Worm (Caenorhabditis elegans) whole organism, young adult: ENCODE results near the gene smrc-1.

Experiments used
- B0019.2 ChIP-seq: fragments of 200-800 bp; sonication (Bioruptor generic); conservative IDR thresholded peaks from 2 replicates; pipeline ENCODE4 v1.3.6; 2022; ENCODE audit warnings: missing genetic modification reagents, missing genetic modification characterization, missing compliant biosample characterization
- B0035.1 ChIP-seq: sonication (generic microtip); optimal IDR thresholded peaks from 2 replicates; lab custom pipeline; 2016; ENCODE audit warnings: missing genetic modification characterization, mild to moderate bottlenecking, missing compliant biosample characterization, missing genotype, missing genetic modification reagents
- B0261.1 ChIP-seq: sonication (generic microtip); optimal IDR thresholded peaks from 2 replicates; lab custom pipeline; 2016; ENCODE audit warnings: mild to moderate bottlenecking, missing genetic modification characterization, moderate library complexity, missing compliant biosample characterization
- C06A6.2 ChIP-seq: fragments of 200-800 bp; sonication (Bioruptor generic); conservative IDR thresholded peaks from 2 replicates; pipeline ENCODE4 v1.3.6; 2022; ENCODE audit warnings: missing genetic modification characterization, missing compliant biosample characterization
- C17E4.6 ChIP-seq: fragments of 200-800 bp; sonication (Bioruptor generic); IDR thresholded peaks from 2 replicates; pipeline ENCODE4 v1.3.6; 2022; ENCODE audit warnings: missing genetic modification reagents, missing genetic modification characterization, missing compliant biosample characterization
- D2030.7 ChIP-seq: fragments of 200-800 bp; sonication (Bioruptor generic); IDR thresholded peaks from 2 replicates; pipeline ENCODE4 v1.3.6; 2022; ENCODE audit warnings: missing genetic modification reagents, missing genetic modification characterization, missing compliant biosample characterization
- F37B4.10 ChIP-seq: fragments of 200-800 bp; sonication (Bioruptor generic); IDR thresholded peaks from 2 replicates; pipeline ENCODE4 v1.3.6; 2022; ENCODE audit warnings: missing genetic modification characterization, missing compliant biosample characterization
- F57C9.4 ChIP-seq: sonication (generic microtip); optimal IDR thresholded peaks from 2 replicates; lab custom pipeline; 2017; ENCODE audit warnings: mild to moderate bottlenecking, missing genetic modification characterization, missing compliant biosample characterization
- Y67H2A.10 ChIP-seq: fragments of 200-800 bp; sonication (Bioruptor generic); conservative IDR thresholded peaks from 2 replicates; pipeline ENCODE4 v1.3.6; 2022; ENCODE audit warnings: missing genetic modification reagents, missing genetic modification characterization, missing compliant biosample characterization
- aptf-2 ChIP-seq: fragments of 200-800 bp; sonication (Bioruptor generic); conservative IDR thresholded peaks from 2 replicates; pipeline ENCODE4 v1.3.6; 2022; ENCODE audit warnings: missing genetic modification reagents, missing genetic modification characterization, missing compliant biosample characterization
- attf-6 ChIP-seq: fragments of 200-800 bp; sonication (Bioruptor generic); IDR thresholded peaks from 2 replicates; pipeline ENCODE4 v1.3.6; 2022; ENCODE audit warnings: missing genetic modification reagents, missing genetic modification characterization, missing compliant biosample characterization
- bed-2 ChIP-seq: fragments of 200-800 bp; sonication (Bioruptor generic); IDR thresholded peaks from 2 replicates; pipeline ENCODE4 v1.3.6; 2022; ENCODE audit warnings: missing genetic modification reagents, missing genetic modification characterization, missing compliant biosample characterization
- ceh-40 ChIP-seq: fragments of 200-800 bp; sonication (Bioruptor generic); IDR thresholded peaks from 2 replicates; pipeline ENCODE4 v1.3.6; 2022; ENCODE audit warnings: missing genetic modification characterization, missing compliant biosample characterization
- dox-1 ChIP-seq: fragments of 200-800 bp; sonication (Bioruptor generic); IDR thresholded peaks from 2 replicates; pipeline ENCODE4 v1.3.6; 2022; ENCODE audit warnings: missing genetic modification reagents, missing genetic modification characterization, missing compliant biosample characterization
- dpl-1 ChIP-seq: fragments of 150-350 bp; optimal IDR thresholded peaks from 2 replicates; lab custom pipeline; 2014; ENCODE audit warnings: missing biosample characterization, missing genetic modification reagents, missing genetic modification characterization
- ekl-4 ChIP-seq: fragments of 200-800 bp; sonication (Bioruptor generic); IDR thresholded peaks from 2 replicates; pipeline ENCODE4 v1.3.6; 2022; ENCODE audit warnings: missing genetic modification reagents, missing genetic modification characterization, missing compliant biosample characterization
- ets-4 ChIP-seq: fragments of 200-800 bp; sonication (Bioruptor generic); optimal IDR thresholded peaks from 2 replicates; lab custom pipeline; 2018; ENCODE audit warnings: mild to moderate bottlenecking, missing genetic modification characterization, missing compliant biosample characterization
- gei-17 ChIP-seq: fragments of 200-800 bp; sonication (Bioruptor generic); optimal IDR thresholded peaks from 2 replicates; lab custom pipeline; 2018; ENCODE audit warnings: mild to moderate bottlenecking, missing genetic modification characterization, missing compliant biosample characterization
- him-1 ChIP-seq: sonication (generic microtip); optimal IDR thresholded peaks from 2 replicates; lab custom pipeline; 2016; ENCODE audit warnings: missing genotype, missing genetic modification reagents, missing genetic modification characterization, missing compliant biosample characterization
- hmg-20 ChIP-seq: fragments of 200-800 bp; sonication (Bioruptor generic); IDR thresholded peaks from 2 replicates; pipeline ENCODE4 v1.3.6; 2022; ENCODE audit warnings: missing genetic modification reagents, missing genetic modification characterization, missing compliant biosample characterization
- lin-26 ChIP-seq: fragments of 200-800 bp; sonication (Bioruptor generic); IDR thresholded peaks from 2 replicates; pipeline ENCODE4 v1.3.6; 2022; ENCODE audit warnings: missing genetic modification reagents, missing genetic modification characterization, missing compliant biosample characterization
- lin-40 ChIP-seq: sonication (generic microtip); optimal IDR thresholded peaks from 2 replicates; lab custom pipeline; 2016; ENCODE audit warnings: missing genetic modification characterization, mild to moderate bottlenecking, missing compliant biosample characterization, missing genotype, missing genetic modification reagents
- lin-54 ChIP-seq: fragments of 200-800 bp; sonication (Bioruptor generic); optimal IDR thresholded peaks from 2 replicates; lab custom pipeline; 2018; ENCODE audit warnings: mild to moderate bottlenecking, missing genetic modification characterization, missing compliant biosample characterization
- lir-1 ChIP-seq: fragments of 200-800 bp; sonication (Bioruptor generic); conservative IDR thresholded peaks from 2 replicates; pipeline ENCODE4 v1.3.6; 2022; ENCODE audit warnings: missing genetic modification reagents, missing genetic modification characterization, missing compliant biosample characterization
- lsl-1 ChIP-seq: fragments of 200-800 bp; sonication (Bioruptor generic); optimal IDR thresholded peaks from 2 replicates; lab custom pipeline; 2018; ENCODE audit warnings: mild to moderate bottlenecking, missing genetic modification characterization, moderate library complexity, missing compliant biosample characterization
- madf-6 ChIP-seq: fragments of 200-800 bp; sonication (Bioruptor generic); IDR thresholded peaks from 2 replicates; pipeline ENCODE4 v1.3.6; 2022; ENCODE audit warnings: missing genetic modification reagents, missing genetic modification characterization, missing compliant biosample characterization
- mcd-1 ChIP-seq: fragments of 200-800 bp; sonication (Bioruptor generic); IDR thresholded peaks from 2 replicates; pipeline ENCODE4 v1.3.6; 2022; ENCODE audit warnings: missing genetic modification reagents, missing genetic modification characterization, missing compliant biosample characterization
- mel-28 ChIP-seq: sonication (generic microtip); optimal IDR thresholded peaks from 2 replicates; lab custom pipeline; 2016; ENCODE audit warnings: borderline replicate concordance, mild to moderate bottlenecking, missing genetic modification characterization, missing compliant biosample characterization
- nfya-2 ChIP-seq: fragments of 200-800 bp; sonication (Bioruptor generic); IDR thresholded peaks from 2 replicates; pipeline ENCODE4 v1.3.6; 2022; ENCODE audit warnings: missing genetic modification reagents, missing genetic modification characterization, missing compliant biosample characterization
- nhr-27 ChIP-seq: fragments of 200-800 bp; sonication (Bioruptor generic); optimal IDR thresholded peaks from 2 replicates; lab custom pipeline; 2018; ENCODE audit warnings: mild to moderate bottlenecking, missing genetic modification characterization, moderate library complexity, missing compliant biosample characterization
- nhr-80 ChIP-seq: sonication (generic microtip); optimal IDR thresholded peaks from 2 replicates; lab custom pipeline; 2016; ENCODE audit warnings: missing genetic modification characterization, missing compliant biosample characterization
- repo-1 ChIP-seq: sonication (generic microtip); optimal IDR thresholded peaks from 2 replicates; lab custom pipeline; 2017; ENCODE audit warnings: mild to moderate bottlenecking, missing genetic modification characterization, missing compliant biosample characterization
- rpc-1 ChIP-seq, 2 experiments: fragments of 150-350 bp in 1 of 2; sonication (generic microtip) in 1 of 2; optimal IDR thresholded peaks; 2 replicates each; lab custom pipeline; 2014 to 2018; ENCODE audit warnings: missing biosample characterization in 1 of 2, missing genetic modification characterization in 1 of 2, missing genetic modification reagents in 1 of 2, missing genotype in 1 of 2
- snpc-1.1 ChIP-seq: sonication (generic microtip); optimal IDR thresholded peaks from 2 replicates; lab custom pipeline; 2017; ENCODE audit warnings: missing genetic modification characterization, mild to moderate bottlenecking, missing compliant biosample characterization, antibody characterized with exemption, moderate library complexity, missing genotype, missing genetic modification reagents; ENCODE audit not compliant: insufficient read depth
- snpc-3.4 ChIP-seq: sonication (generic microtip); optimal IDR thresholded peaks from 2 replicates; lab custom pipeline; 2017; ENCODE audit warnings: missing genetic modification characterization, mild to moderate bottlenecking, missing compliant biosample characterization, antibody characterized with exemption, moderate library complexity, missing genotype, missing genetic modification reagents
- snpc-4 ChIP-seq, 5 experiments: fragments of 150-350 bp in 1 of 5; sonication (generic microtip) in 4 of 5; optimal IDR thresholded peaks; 2 replicates each; lab custom pipeline; 2014 to 2018; ENCODE audit warnings: missing genetic modification characterization in 5 of 5, missing biosample characterization in 3 of 5, antibody characterized with exemption in 2 of 5, mild to moderate bottlenecking in 2 of 5, missing compliant biosample characterization in 2 of 5, missing genotype in 2 of 5, moderate library complexity in 2 of 5, missing genetic modification reagents in 1 of 5
- somi-1 ChIP-seq: fragments of 200-800 bp; sonication (Bioruptor generic); optimal IDR thresholded peaks from 2 replicates; lab custom pipeline; 2018; ENCODE audit warnings: mild to moderate bottlenecking, missing genetic modification characterization, missing compliant biosample characterization
- sptf-2 ChIP-seq: fragments of 200-800 bp; sonication (Bioruptor generic); optimal IDR thresholded peaks from 2 replicates; lab custom pipeline; 2018; ENCODE audit warnings: mild to moderate bottlenecking, missing genetic modification characterization, missing compliant biosample characterization
- tbp1 ChIP-seq: fragments of 200-800 bp; sonication (Bioruptor generic); optimal IDR thresholded peaks from 2 replicates; lab custom pipeline; 2018; ENCODE audit warnings: mild to moderate bottlenecking, missing genetic modification characterization, missing compliant biosample characterization
- unc-130 ChIP-seq: sonication (generic microtip); optimal IDR thresholded peaks from 2 replicates; lab custom pipeline; 2016; ENCODE audit warnings: missing genetic modification reagents, missing genetic modification characterization, missing compliant biosample characterization
- ztf-18 ChIP-seq: sonication (generic microtip); optimal IDR thresholded peaks from 2 replicates; lab custom pipeline; 2016; ENCODE audit warnings: missing genotype, mild to moderate bottlenecking, missing genetic modification characterization, missing compliant biosample characterization
- ztf-22 ChIP-seq: fragments of 200-800 bp; sonication (Bioruptor generic); optimal IDR thresholded peaks from 2 replicates; lab custom pipeline; 2018; ENCODE audit warnings: mild to moderate bottlenecking, missing genetic modification characterization, moderate library complexity, missing compliant biosample characterization
- ztf-26 ChIP-seq: sonication (generic microtip); optimal IDR thresholded peaks from 2 replicates; lab custom pipeline; 2017; ENCODE audit warnings: missing genetic modification characterization, missing compliant biosample characterization
- ztf-28 ChIP-seq: fragments of 200-800 bp; sonication (Bioruptor generic); IDR thresholded peaks from 2 replicates; pipeline ENCODE4 v1.3.6; 2022; ENCODE audit warnings: missing genetic modification reagents, missing genetic modification characterization, missing compliant biosample characterization

Gene smrc-1

ce11 chrIII:6362323-6362922 is 28.3 kb upstream of the smrc-1 start:
- no peak for TF ChIP-seq attf-6 (GFP tag; lab: Robert Waterston, UW)
- TF ChIP-seq nhr-80 = peak; percentile 58
- no peak for TF ChIP-seq dox-1 (GFP tag; lab: Robert Waterston, UW)
- TF ChIP-seq tbp1 (GFP tag; lab: Kevin White, UChicago) = no peak
- TF ChIP-seq sptf-2 (GFP tag; lab: Kevin White, UChicago) = no peak
- no peak for TF ChIP-seq gei-17 (GFP tag; lab: Kevin White, UChicago)
- peak; percentile 53 for TF ChIP-seq lin-40 (tag; lab: Kevin White, UChicago)
- no peak for TF ChIP-seq hmg-20
- TF ChIP-seq snpc-1.1 = no peak
- peak; percentile 24 for TF ChIP-seq repo-1 (tag; lab: Kevin White, UChicago)
- TF ChIP-seq B0035.1 (tag; lab: Kevin White, UChicago) = no peak
- no peak for TF ChIP-seq B0261.1 (tag; lab: Kevin White, UChicago)
- TF ChIP-seq somi-1 (GFP tag; lab: Kevin White, UChicago) = peak; percentile 65
- no peak for TF ChIP-seq mel-28 (tag; lab: Kevin White, UChicago)
- TF ChIP-seq rpc-1 (optimal IDR thresholded peaks at IDR 0.05; lab: Kevin White, UChicago) = no peak
- TF ChIP-seq rpc-1 (tag; optimal IDR thresholded peaks at IDR 0.05; lab: Kevin White, UChicago) = no peak
- TF ChIP-seq F37B4.10 = no peak
- TF ChIP-seq F57C9.4 = no peak
- TF ChIP-seq B0019.2 (GFP tag; lab: Robert Waterston, UW) = no peak
- TF ChIP-seq him-1 (tag; lab: Kevin White, UChicago) = no peak
- no peak for TF ChIP-seq C06A6.2
- no peak for TF ChIP-seq ztf-18 (tag; lab: Kevin White, UChicago)
- TF ChIP-seq mcd-1 (GFP tag; lab: Robert Waterston, UW) = no peak
- no peak for TF ChIP-seq ztf-28 (GFP tag; lab: Robert Waterston, UW)
- no peak for TF ChIP-seq Y67H2A.10 (GFP tag; lab: Robert Waterston, UW)
- TF ChIP-seq ceh-40 = no peak
- no peak for TF ChIP-seq lin-54 (GFP tag; lab: Kevin White, UChicago)
- no peak for TF ChIP-seq ztf-22
- no peak for TF ChIP-seq C17E4.6
- TF ChIP-seq ekl-4 (GFP tag; lab: Robert Waterston, UW) = no peak
- TF ChIP-seq ets-4 (GFP tag; lab: Kevin White, UChicago) = no peak
- 0 out of 2 replicates have a peak, but pooled peaks have one; percentile 28 for TF ChIP-seq lin-26
- TF ChIP-seq ztf-26 (tag; lab: Kevin White, UChicago) = peak; percentile 61
- no peak for TF ChIP-seq madf-6 (GFP tag; lab: Robert Waterston, UW)
- no peak for TF ChIP-seq lir-1 (GFP tag; lab: Robert Waterston, UW)
- no peak for TF ChIP-seq nhr-27 (tag; lab: Kevin White, UChicago)
- no peak for TF ChIP-seq D2030.7
- no peak for TF ChIP-seq lsl-1 (GFP tag; lab: Kevin White, UChicago)
- TF ChIP-seq snpc-4 (GFP tag; optimal IDR thresholded peaks at IDR 0.05; lab: Kevin White, UChicago) = no peak
- no peak for TF ChIP-seq snpc-4 (tag; optimal IDR thresholded peaks at IDR 0.05; lab: Kevin White, UChicago)
- no peak for TF ChIP-seq nfya-2 (GFP tag; lab: Robert Waterston, UW)
- TF ChIP-seq aptf-2 = no peak
- no peak for TF ChIP-seq bed-2
- TF ChIP-seq dpl-1 (GFP tag; lab: Kevin White, UChicago) = no peak
- TF ChIP-seq snpc-3.4 = no peak
- no peak for TF ChIP-seq unc-130 (GFP tag; lab: Kevin White, UChicago)
- TF ChIP-seq, all 124 proteins: peak for 6
